Worm (Caenorhabditis elegans) whole organism, late embryonic: ENCODE data around the gene C49C3.21.

ENCODE experiments used
- che-1 ChIP-seq: sonication (generic microtip); optimal IDR thresholded peaks from 2 replicates; lab custom pipeline; 2016; ENCODE audit warnings: mild to moderate bottlenecking, missing genetic modification characterization, missing compliant biosample characterization
- fax-1 ChIP-seq: sonication (generic microtip); optimal IDR thresholded peaks from 2 replicates; lab custom pipeline; 2016; ENCODE audit warnings: missing genotype, missing genetic modification characterization, missing compliant biosample characterization
- pag-3 ChIP-seq: sonication (generic microtip); optimal IDR thresholded peaks from 2 replicates; lab custom pipeline; 2016; ENCODE audit warnings: missing compliant biosample characterization, missing genetic modification characterization, borderline replicate concordance
- pha-4 ChIP-seq: fragments of 150-350 bp; optimal IDR thresholded peaks from 2 replicates; lab custom pipeline; 2018; ENCODE audit warnings: missing biosample characterization, missing genetic modification reagents, missing genetic modification characterization
- pros-1 ChIP-seq: fragments of 150-350 bp; optimal IDR thresholded peaks from 2 replicates; lab custom pipeline; 2014; ENCODE audit warnings: missing biosample characterization, missing genetic modification reagents, missing genetic modification characterization
- tbx-2 ChIP-seq: sonication (generic microtip); optimal IDR thresholded peaks from 2 replicates; lab custom pipeline; 2016; ENCODE audit warnings: missing genetic modification characterization, missing compliant biosample characterization
- unc-3 ChIP-seq, 2 experiments: fragments of 200-800 bp in 1 of 2; sonication (Bioruptor generic) in 1 of 2; sonication (generic microtip) in 1 of 2; conservative IDR thresholded peaks in 1 of 2; optimal IDR thresholded peaks in 1 of 2; 2 replicates each; pipeline versions ENCODE4 v1.3.6 to Lab custom; 2016 to 2022; ENCODE audit warnings: missing compliant biosample characterization in 2 of 2, missing genetic modification characterization in 2 of 2, missing genetic modification reagents in 1 of 2
- unc-55 ChIP-seq: sonication (generic microtip); optimal IDR thresholded peaks from 2 replicates; lab custom pipeline; 2017; ENCODE audit warnings: missing biosample characterization, missing genetic modification reagents, missing genetic modification characterization

- TF ChIP-seq che-1, result no peak
- no peak for TF ChIP-seq tbx-2
- no peak for TF ChIP-seq unc-55
- no peak for TF ChIP-seq fax-1 (tag; lab: Kevin White, UChicago)
- no peak for TF ChIP-seq unc-3 (GFP tag; conservative IDR thresholded peaks at IDR 0.05; lab: Robert Waterston, UW)
- no peak for TF ChIP-seq unc-3 (tag; optimal IDR thresholded peaks at IDR 0.05; lab: Kevin White, UChicago)
- TF ChIP-seq pha-4 (tag; lab: Kevin White, UChicago), result no peak
- no peak for TF ChIP-seq pros-1 (tag; lab: Kevin White, UChicago)
- no peak for TF ChIP-seq pag-3
Observed at ce11 chrIV:17331100-17331577, 11.6 kb upstream of the C49C3.21 start, which contains the start of gene C49C3.6.
